Worm (Caenorhabditis elegans) whole organism, late embryonic: ENCODE results near the gene algn-1.

Experiments
- K02D7.2 ChIP-seq: sonication (generic microtip); optimal IDR thresholded peaks from 2 replicates; lab custom pipeline; 2017; ENCODE audit warnings: mild to moderate bottlenecking, missing genetic modification characterization, missing compliant biosample characterization
- K09A11.1 ChIP-seq: sonication (generic microtip); optimal IDR thresholded peaks from 2 replicates; lab custom pipeline; 2017; ENCODE audit warnings: antibody characterized with exemption, mild to moderate bottlenecking, missing genetic modification characterization, missing compliant biosample characterization; ENCODE audit not compliant: insufficient read depth
- ama-1 ChIP-seq: fragments of 150-350 bp; optimal IDR thresholded peaks from 2 replicates; lab custom pipeline; 2014
- ceh-22 ChIP-seq: sonication (generic microtip); optimal IDR thresholded peaks from 2 replicates; lab custom pipeline; 2017; ENCODE audit warnings: missing biosample characterization, missing genetic modification characterization
- ceh-30 ChIP-seq: fragments of 150-350 bp; optimal IDR thresholded peaks from 2 replicates; lab custom pipeline; 2014; ENCODE audit warnings: missing biosample characterization, missing genetic modification characterization
- ceh-31 ChIP-seq: sonication (generic microtip); optimal IDR thresholded peaks from 2 replicates; lab custom pipeline; 2016; ENCODE audit warnings: missing genetic modification characterization, missing compliant biosample characterization
- elt-4 ChIP-seq: sonication (generic microtip); optimal IDR thresholded peaks from 2 replicates; lab custom pipeline; 2016; ENCODE audit warnings: missing genetic modification characterization, missing compliant biosample characterization
- nhr-11 ChIP-seq: fragments of 150-350 bp; optimal IDR thresholded peaks from 2 replicates; lab custom pipeline; 2014; ENCODE audit warnings: missing biosample characterization, missing genetic modification characterization
- pha-2 ChIP-seq: sonication (generic microtip); optimal IDR thresholded peaks from 2 replicates; lab custom pipeline; 2017; ENCODE audit warnings: mild to moderate bottlenecking, missing genetic modification characterization, missing compliant biosample characterization
- pqm-1 ChIP-seq: sonication (generic microtip); optimal IDR thresholded peaks from 2 replicates; lab custom pipeline; 2016; ENCODE audit warnings: missing genetic modification characterization, missing compliant biosample characterization
- tbx-2 ChIP-seq: sonication (generic microtip); optimal IDR thresholded peaks from 2 replicates; lab custom pipeline; 2016; ENCODE audit warnings: missing genetic modification characterization, missing compliant biosample characterization
- ztf-16 ChIP-seq: sonication (generic microtip); optimal IDR thresholded peaks from 2 replicates; lab custom pipeline; 2017; ENCODE audit warnings: missing genetic modification characterization, missing compliant biosample characterization

DNA sequence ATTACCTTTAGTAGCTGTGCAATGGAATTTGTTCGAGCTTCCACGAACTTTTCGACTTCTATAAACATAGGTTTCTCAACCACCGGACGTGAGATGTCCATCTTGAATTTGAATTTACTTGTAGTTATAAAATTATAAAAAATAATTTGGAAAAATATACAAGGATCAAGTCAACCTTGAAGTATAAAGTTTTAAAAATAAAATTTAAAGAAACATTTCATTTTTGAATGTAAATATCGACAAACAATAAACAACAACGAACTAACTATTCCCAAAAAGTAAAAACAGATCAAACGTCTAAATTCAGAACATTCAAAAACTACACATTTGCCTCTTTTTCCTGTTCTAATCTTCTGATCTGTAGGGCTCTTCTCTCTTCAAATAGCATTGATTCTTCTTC, 29.1 kb upstream of the algn-1 start, which contains the start of gene popl-1:
- TF ChIP-seq tbx-2 = no peak
- TF ChIP-seq ceh-31 (tag; lab: Kevin White, UChicago) = no peak
- no peak for TF ChIP-seq K02D7.2
- no peak for TF ChIP-seq elt-4 (tag; lab: Kevin White, UChicago)
- TF ChIP-seq ama-1 (lab: Kevin White, UChicago) = no peak
- no peak for TF ChIP-seq nhr-11 (tag; lab: Kevin White, UChicago)
- TF ChIP-seq ceh-30 (tag; lab: Kevin White, UChicago) = no peak
- no peak for TF ChIP-seq K09A11.1 (tag; lab: Kevin White, UChicago)
- no peak for TF ChIP-seq pqm-1 (tag; lab: Kevin White, UChicago)
- no peak for TF ChIP-seq ceh-22 (tag; lab: Kevin White, UChicago)
- TF ChIP-seq pha-2 (tag; lab: Kevin White, UChicago) = no peak
- no peak for TF ChIP-seq ztf-16 (tag; lab: Kevin White, UChicago)
